Worm (Caenorhabditis elegans): ENCODE data around the gene ttb-1.

ce11 chrV:211388-212168 lies 55.0 kb downstream of the ttb-1 start:
- TF ChIP-seq flt-1 (GFP tag; IDR thresholded peaks at IDR 0.05) = no peak
- TF ChIP-seq T22C8.4 (GFP tag; IDR thresholded peaks at IDR 0.05) = no peak
- TF ChIP-seq cog-1 (tag; optimal IDR thresholded peaks at IDR 0.05) = no peak
- TF ChIP-seq med-1 (GFP tag; optimal IDR thresholded peaks at IDR 0.05; ENCODE audit: insufficient read depth) = no peak
- no peak for TF ChIP-seq tab-1 (GFP tag; IDR thresholded peaks at IDR 0.05)
- no peak for TF ChIP-seq klf-2 (GFP tag; conservative IDR thresholded peaks at IDR 0.05)
